Fruit fly (Drosophila melanogaster) whole organism, embryonic: Measurements from ENCODE around the gene Grl36a.

Source experiments
- Abd-B ChIP-seq: fragments of 200-800 bp; sonication (Bioruptor generic); optimal IDR thresholded peaks from 2 replicates; lab custom pipeline; 2018; ENCODE audit warnings: missing biosample characterization, mild to moderate bottlenecking, missing genetic modification characterization, moderate library complexity
- Atf3 ChIP-seq: fragments of 200-800 bp; sonication (Bioruptor generic); optimal IDR thresholded peaks from 3 replicates; lab custom pipeline; 2016; ENCODE audit warnings: missing biosample characterization, missing genetic modification characterization
- BEAF-32 ChIP-seq: fragments of 200-800 bp; sonication (Bioruptor generic); optimal IDR thresholded peaks from 3 replicates; lab custom pipeline; 2017; ENCODE audit warnings: missing biosample characterization, missing genetic modification characterization, mild to moderate bottlenecking, moderate library complexity, missing genetic modification reagents
- Bteb2 ChIP-seq: fragments of 200-800 bp; sonication (Bioruptor generic); optimal IDR thresholded peaks from 2 replicates; lab custom pipeline; 2016; ENCODE audit warnings: missing biosample characterization, missing genetic modification characterization
- CG10543 ChIP-seq: fragments of 200-800 bp; sonication (Bioruptor generic); optimal IDR thresholded peaks from 3 replicates; lab custom pipeline; 2017; ENCODE audit warnings: missing biosample characterization, mild to moderate bottlenecking, missing genetic modification characterization, moderate library complexity
- CG11560 ChIP-seq: fragments of 200-800 bp; sonication (Bioruptor generic); IDR thresholded peaks from 3 replicates; pipeline ENCODE4 v1.3.6; 2022; ENCODE audit warnings: missing biosample characterization, missing genetic modification characterization
- CG11696 ChIP-seq: fragments of 200-800 bp; sonication (Bioruptor generic); IDR thresholded peaks from 2 replicates; pipeline ENCODE4 v1.3.6; 2022; ENCODE audit warnings: missing biosample characterization, missing genetic modification characterization
- CG13424 ChIP-seq: fragments of 200-800 bp; sonication (Bioruptor generic); optimal IDR thresholded peaks from 2 replicates; lab custom pipeline; 2019; ENCODE audit warnings: missing biosample characterization, mild to moderate bottlenecking, missing genetic modification characterization, moderate library complexity
- CG1529 ChIP-seq: fragments of 200-800 bp; sonication (Bioruptor generic); optimal IDR thresholded peaks from 3 replicates; lab custom pipeline; 2018; ENCODE audit warnings: missing biosample characterization, missing genetic modification characterization
- CG15514 ChIP-seq: fragments of 200-800 bp; sonication (Bioruptor generic); optimal IDR thresholded peaks from 3 replicates; lab custom pipeline; 2017; ENCODE audit warnings: missing biosample characterization, missing genetic modification characterization, mild to moderate bottlenecking, moderate library complexity, missing genetic modification reagents
- CG15601 ChIP-seq: fragments of 200-800 bp; sonication (Bioruptor generic); optimal IDR thresholded peaks from 3 replicates; lab custom pipeline; 2019; ENCODE audit warnings: missing biosample characterization, mild to moderate bottlenecking, missing genetic modification characterization, moderate library complexity
- CG17612 ChIP-seq: fragments of 200-800 bp; sonication (Bioruptor generic); IDR thresholded peaks from 2 replicates; pipeline ENCODE4 v1.3.6; 2022; ENCODE audit warnings: missing biosample characterization, missing genetic modification characterization
- CG18262 ChIP-seq: fragments of 200-800 bp; optimal IDR thresholded peaks from 3 replicates; lab custom pipeline; 2019; ENCODE audit warnings: missing biosample characterization, mild to moderate bottlenecking, missing genetic modification characterization, moderate library complexity
- CG2889 ChIP-seq: fragments of 200-800 bp; sonication (Bioruptor generic); IDR thresholded peaks from 3 replicates; pipeline ENCODE4 v1.3.6; 2022; ENCODE audit warnings: missing biosample characterization, missing genetic modification characterization
- CG31441 ChIP-seq: fragments of 200-800 bp; sonication (Bioruptor generic); IDR thresholded peaks from 2 replicates; pipeline ENCODE4 v1.3.6; 2022; ENCODE audit warnings: missing biosample characterization, missing genetic modification characterization
- CG3995 ChIP-seq: fragments of 200-800 bp; sonication (Bioruptor generic); optimal IDR thresholded peaks from 3 replicates; lab custom pipeline; 2016; ENCODE audit warnings: missing biosample characterization, missing genetic modification characterization
- CG4282 ChIP-seq: fragments of 200-800 bp; sonication (Bioruptor generic); optimal IDR thresholded peaks from 2 replicates; lab custom pipeline; 2016; ENCODE audit warnings: missing biosample characterization, missing genetic modification characterization
- CG5180 ChIP-seq: fragments of 200-800 bp; sonication (Bioruptor generic); optimal IDR thresholded peaks from 3 replicates; lab custom pipeline; 2017; ENCODE audit warnings: missing biosample characterization, missing genetic modification characterization, mild to moderate bottlenecking, moderate library complexity, missing genetic modification reagents
- CG5245 ChIP-seq: fragments of 200-800 bp; sonication (Bioruptor generic); optimal IDR thresholded peaks from 3 replicates; lab custom pipeline; 2016; ENCODE audit warnings: missing biosample characterization, missing genetic modification characterization
- CG6175 ChIP-seq: fragments of 200-800 bp; sonication (Bioruptor generic); IDR thresholded peaks from 3 replicates; pipeline ENCODE4 v1.3.6; 2022; ENCODE audit warnings: missing biosample characterization, missing genetic modification characterization
- CG6254 ChIP-seq: fragments of 200-800 bp; sonication (Bioruptor generic); optimal IDR thresholded peaks from 3 replicates; lab custom pipeline; 2017; ENCODE audit warnings: mild to moderate bottlenecking, missing biosample characterization, missing genetic modification reagents, missing genetic modification characterization
- CG8924 ChIP-seq: fragments of 200-800 bp; optimal IDR thresholded peaks from 3 replicates; lab custom pipeline; 2019; ENCODE audit warnings: missing biosample characterization, mild to moderate bottlenecking, missing genetic modification characterization, moderate library complexity
- D19A ChIP-seq: fragments of 200-800 bp; optimal IDR thresholded peaks from 3 replicates; lab custom pipeline; 2019; ENCODE audit warnings: missing biosample characterization, mild to moderate bottlenecking, missing genetic modification characterization, moderate library complexity
- Dek ChIP-seq: fragments of 200-800 bp; sonication (Bioruptor generic); optimal IDR thresholded peaks from 3 replicates; lab custom pipeline; 2019; ENCODE audit warnings: missing biosample characterization, mild to moderate bottlenecking, missing genetic modification characterization, moderate library complexity
- Gug ChIP-seq: fragments of 200-800 bp; sonication (Bioruptor generic); IDR thresholded peaks from 4 replicates; pipeline ENCODE4 v1.3.6; 2022; ENCODE audit warnings: missing biosample characterization, missing genetic modification characterization
- Meics ChIP-seq: fragments of 200-800 bp; sonication (Bioruptor generic); optimal IDR thresholded peaks from 2 replicates; lab custom pipeline; 2017; ENCODE audit warnings: missing biosample characterization, mild to moderate bottlenecking, missing genetic modification characterization
- Nf-YB ChIP-seq: fragments of 200-800 bp; sonication (Bioruptor generic); optimal IDR thresholded peaks from 3 replicates; lab custom pipeline; 2019; ENCODE audit warnings: missing biosample characterization, mild to moderate bottlenecking, missing genetic modification characterization, moderate library complexity
- NfI ChIP-seq: fragments of 200-800 bp; sonication (Bioruptor generic); optimal IDR thresholded peaks from 3 replicates; lab custom pipeline; 2018; ENCODE audit warnings: missing biosample characterization, mild to moderate bottlenecking, missing genetic modification characterization, moderate library complexity
- PHDP ChIP-seq: fragments of 200-800 bp; sonication (Bioruptor generic); optimal IDR thresholded peaks from 3 replicates; lab custom pipeline; 2018; ENCODE audit warnings: missing biosample characterization, mild to moderate bottlenecking, missing genetic modification characterization, moderate library complexity
- Rfx ChIP-seq: fragments of 200-800 bp; sonication (Bioruptor generic); IDR thresholded peaks from 2 replicates; pipeline ENCODE4 v1.3.6; 2022; ENCODE audit warnings: missing biosample characterization, missing genetic modification characterization
- Rx ChIP-seq: fragments of 200-800 bp; sonication (Bioruptor generic); IDR thresholded peaks from 2 replicates; pipeline ENCODE4 v1.3.6; 2022; ENCODE audit warnings: missing biosample characterization, missing genetic modification characterization
- Sin3A ChIP-seq: fragments of >200 bp; optimal IDR thresholded peaks from 2 replicates; lab custom pipeline; 2018
- Sox100B ChIP-seq: fragments of 200-800 bp; sonication (Bioruptor generic); optimal IDR thresholded peaks from 3 replicates; lab custom pipeline; 2018; ENCODE audit warnings: missing biosample characterization, mild to moderate bottlenecking, missing genetic modification characterization
- Sox102F ChIP-seq: fragments of 200-800 bp; sonication (Bioruptor generic); optimal IDR thresholded peaks from 2 replicates; lab custom pipeline; 2018; ENCODE audit warnings: missing biosample characterization, mild to moderate bottlenecking, missing genetic modification characterization, moderate library complexity
- Sry-δ ChIP-seq: fragments of 200-800 bp; sonication (Bioruptor generic); optimal IDR thresholded peaks from 2 replicates; lab custom pipeline; 2016; ENCODE audit warnings: missing biosample characterization, missing genetic modification characterization
- Xrp1 ChIP-seq: fragments of 200-800 bp; sonication (Bioruptor generic); IDR thresholded peaks from 2 replicates; pipeline ENCODE4 v1.3.6; 2022; ENCODE audit warnings: missing biosample characterization, missing genetic modification characterization
- br ChIP-seq: fragments of >200 bp; optimal IDR thresholded peaks from 2 replicates; lab custom pipeline; 2017
- chif ChIP-seq, 2 experiments: fragments of 200-800 bp; sonication (Bioruptor generic); optimal IDR thresholded peaks; 3 replicates each; lab custom pipeline; 2016; ENCODE audit warnings: missing biosample characterization in 2 of 2, missing genetic modification characterization in 2 of 2
- dmrt99B ChIP-seq: fragments of 200-800 bp; sonication (Bioruptor generic); optimal IDR thresholded peaks from 2 replicates; lab custom pipeline; 2018; ENCODE audit warnings: missing biosample characterization, mild to moderate bottlenecking, missing genetic modification characterization, moderate library complexity
- esg ChIP-seq: fragments of 200-800 bp; sonication (Bioruptor generic); conservative IDR thresholded peaks from 2 replicates; pipeline ENCODE4 v1.3.6; 2022; ENCODE audit warnings: missing biosample characterization, missing genetic modification characterization
- gcm ChIP-seq: fragments of 200-800 bp; sonication (Bioruptor generic); optimal IDR thresholded peaks from 2 replicates; lab custom pipeline; 2019; ENCODE audit warnings: missing biosample characterization, mild to moderate bottlenecking, missing genetic modification characterization, moderate library complexity
- ken ChIP-seq: fragments of 200-800 bp; sonication (Bioruptor generic); IDR thresholded peaks from 3 replicates; pipeline ENCODE4 v1.3.6; 2022; ENCODE audit warnings: missing biosample characterization, missing genetic modification characterization
- klu ChIP-seq: fragments of 200-800 bp; sonication (Bioruptor generic); IDR thresholded peaks from 2 replicates; pipeline ENCODE4 v1.3.6; 2022; ENCODE audit warnings: missing biosample characterization, missing genetic modification characterization
- lmd ChIP-seq: fragments of 200-800 bp; sonication (Bioruptor generic); IDR thresholded peaks from 2 replicates; pipeline ENCODE4 v1.3.6; 2022; ENCODE audit warnings: missing biosample characterization, missing genetic modification characterization
- mirr ChIP-seq: fragments of 200-800 bp; sonication (Bioruptor generic); optimal IDR thresholded peaks from 3 replicates; lab custom pipeline; 2018; ENCODE audit warnings: missing biosample characterization, mild to moderate bottlenecking, missing genetic modification characterization
- mld ChIP-seq: fragments of 200-800 bp; sonication (Bioruptor generic); IDR thresholded peaks from 3 replicates; pipeline ENCODE4 v1.3.6; 2022; ENCODE audit warnings: missing biosample characterization, missing genetic modification characterization; ENCODE audit not compliant: partially characterized antibody
- oc ChIP-seq: fragments of 200-800 bp; sonication (Bioruptor generic); optimal IDR thresholded peaks from 2 replicates; lab custom pipeline; 2018; ENCODE audit warnings: missing biosample characterization, mild to moderate bottlenecking, missing genetic modification characterization, moderate library complexity
- pho ChIP-seq: fragments of 200-800 bp; sonication (Bioruptor generic); optimal IDR thresholded peaks from 2 replicates; lab custom pipeline; 2016; ENCODE audit warnings: missing biosample characterization, missing genetic modification characterization
- ranshi ChIP-seq: fragments of 200-800 bp; sonication (Bioruptor generic); IDR thresholded peaks from 2 replicates; pipeline ENCODE4 v1.3.6; 2022; ENCODE audit warnings: missing biosample characterization, missing genetic modification characterization
- sens-2 ChIP-seq: fragments of 200-800 bp; sonication (Bioruptor generic); IDR thresholded peaks from 2 replicates; pipeline ENCODE4 v1.3.6; 2022; ENCODE audit warnings: missing biosample characterization, missing genetic modification characterization
- slbo ChIP-seq: fragments of 200-800 bp; sonication (Bioruptor generic); IDR thresholded peaks from 2 replicates; pipeline ENCODE4 v1.3.6; 2022; ENCODE audit warnings: missing biosample characterization, missing genetic modification characterization
- toy ChIP-seq: fragments of 200-800 bp; sonication (Bioruptor generic); IDR thresholded peaks from 2 replicates; pipeline ENCODE4 v1.3.6; 2022; ENCODE audit warnings: missing biosample characterization, missing genetic modification characterization
- trem ChIP-seq: fragments of 200-800 bp; optimal IDR thresholded peaks from 3 replicates; lab custom pipeline; 2019; ENCODE audit warnings: missing biosample characterization, mild to moderate bottlenecking, missing genetic modification characterization, moderate library complexity

Grl36a gene

dm6 chr2L:17207072-17207471 is 25.3 kb downstream of the Grl36a start (continued):
- TF ChIP-seq toy (GFP tag; lab: Robert Waterston, UW) (no peak), Abd-B (GFP tag; lab: Kevin White, UChicago) (peak; percentile 24), CG11560 (no peak), sens-2 (GFP tag; lab: Robert Waterston, UW) (no peak), Bteb2 (no peak), CG31441 (GFP tag; lab: Robert Waterston, UW) (peak; percentile 53), mld (GFP tag; lab: Robert Waterston, UW) (no peak), Dek (no peak), Sox102F (GFP tag; lab: Kevin White, UChicago) (peak; percentile 45), CG8924 (peak; percentile 37), gcm (GFP tag; lab: Kevin White, UChicago) (no peak), Meics (GFP tag; lab: Kevin White, UChicago) (peak; percentile 31), CG17612 (no peak), klu (no peak), br (no peak), mirr (GFP tag; lab: Kevin White, UChicago) (no peak), Nf-YB (GFP tag; lab: Kevin White, UChicago) (no peak), D19A (tag; lab: Kevin White, UChicago) (peak; percentile 49), BEAF-32 (GFP tag; lab: Kevin White, UChicago) (no peak), Xrp1 (no peak), CG6254 (no peak), Gug (GFP tag; lab: Robert Waterston, UW) (no peak), dmrt99B (tag; lab: Kevin White, UChicago) (peak; percentile 60), ranshi (no peak), CG5180 (GFP tag; lab: Kevin White, UChicago) (no peak), oc (tag; lab: Kevin White, UChicago) (no peak), CG15514 (GFP tag; lab: Kevin White, UChicago) (no peak), chif (GFP tag; optimal IDR thresholded peaks at IDR 0.05; lab: Kevin White, UChicago) (no peak), esg (GFP tag; lab: Robert Waterston, UW) (peak; percentile 29; the same call in 1 of the 2 replicates), lmd (no peak; the same call in 1 of the 2 replicates), Sry-δ (GFP tag; lab: Kevin White, UChicago) (no peak), Rx (GFP tag; lab: Robert Waterston, UW) (no peak), CG5245 (GFP tag; lab: Kevin White, UChicago) (no peak), CG10543 (GFP tag; lab: Kevin White, UChicago) (no peak), CG2889 (GFP tag; lab: Robert Waterston, UW) (no peak), Sox100B (GFP tag; lab: Kevin White, UChicago) (peak; percentile 36), CG6175 (GFP tag; lab: Robert Waterston, UW) (no peak), CG11696 (no peak), pho (GFP tag; lab: Kevin White, UChicago) (no peak), CG13424 (tag; lab: Kevin White, UChicago) (peak; percentile 45), CG3995 (GFP tag; lab: Kevin White, UChicago) (no peak), CG1529 (GFP tag; lab: Kevin White, UChicago) (no peak), CG4282 (GFP tag; lab: Kevin White, UChicago) (no peak), trem (tag; lab: Kevin White, UChicago) (no peak), Atf3 (GFP tag; lab: Kevin White, UChicago) (no peak), Sin3A (no peak), Rfx (no peak), NfI (GFP tag; lab: Kevin White, UChicago) (peak; percentile 7), CG15601 (tag; lab: Kevin White, UChicago) (no peak), slbo (GFP tag; lab: Robert Waterston, UW) (0 out of 2 replicates have a peak, but pooled peaks have one; percentile 22), ken (GFP tag; lab: Robert Waterston, UW) (no peak), CG18262 (tag; lab: Kevin White, UChicago) (peak; percentile 22), PHDP (tag; lab: Kevin White, UChicago) (peak; percentile 36)
